Fruit fly (Drosophila melanogaster): ENCODE measurements around the gene CG11658.

The CG11658 gene

DNA sequence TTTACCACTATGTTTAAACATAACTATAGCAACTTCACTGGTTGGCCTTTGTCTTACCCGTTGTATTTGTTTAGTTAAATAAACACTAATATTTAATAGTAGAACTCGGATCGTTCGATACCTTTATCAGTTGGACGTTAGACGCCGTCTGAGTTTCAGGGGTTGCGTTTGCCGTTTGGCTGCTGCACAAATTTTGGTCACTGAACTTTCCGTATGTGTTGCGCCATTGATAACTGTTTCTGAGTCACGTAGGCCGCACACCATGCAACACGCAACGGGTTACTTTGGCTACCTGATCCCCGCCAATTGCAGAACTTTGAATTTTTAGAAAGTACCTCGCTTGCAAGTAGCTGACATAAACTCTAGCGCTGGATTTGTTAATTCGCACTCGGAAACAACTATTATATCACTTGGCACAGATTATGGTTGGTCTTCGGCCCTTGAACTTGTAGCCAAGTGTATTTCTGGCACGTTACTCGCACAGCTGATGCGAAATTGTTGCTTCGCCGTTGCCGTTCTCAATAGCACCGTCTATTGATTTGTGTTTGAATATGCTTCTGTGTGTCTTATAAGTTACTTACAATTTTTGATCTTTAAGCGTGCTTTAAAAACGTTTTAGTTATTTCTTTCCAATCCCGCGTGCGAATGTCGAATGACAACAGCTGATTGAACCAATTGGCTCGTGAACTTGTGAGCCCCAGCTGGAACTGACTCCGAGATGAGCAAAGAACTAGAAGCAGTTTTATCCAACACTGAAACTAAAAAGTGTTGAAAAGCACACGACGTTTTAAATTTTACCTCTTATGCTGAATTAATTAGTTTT is 11.8 kb downstream of the CG11658 start, which contains the start of gene Dph1 (continued):
- TF ChIP-seq PHDP (tag; optimal IDR thresholded peaks at IDR 0.05) (peak; percentile 83), Sry-δ (GFP tag; optimal IDR thresholded peaks at IDR 0.05) (peak; percentile 23), H15 (GFP tag; IDR thresholded peaks at IDR 0.05) (peak; percentile 76), twi (tag; optimal IDR thresholded peaks at IDR 0.05) (peak; percentile 43), CG8765 (GFP tag; IDR thresholded peaks at IDR 0.05) (peak; percentile 68), ind (GFP tag; optimal IDR thresholded peaks at IDR 0.05) (peak; percentile 88), ara (GFP tag; IDR thresholded peaks at IDR 0.05) (peak; percentile 78), ewg (GFP tag; optimal IDR thresholded peaks at IDR 0.05) (peak; percentile 77), CG6813 (GFP tag; optimal IDR thresholded peaks at IDR 0.05) (peak; percentile 84), grn (GFP tag; optimal IDR thresholded peaks at IDR 0.05) (peak; percentile 12), CG3163 (GFP tag; optimal IDR thresholded peaks at IDR 0.05) (peak; percentile 52), scrt (GFP tag; optimal IDR thresholded peaks at IDR 0.05) (peak; percentile 88), Ssrp (tag; optimal IDR thresholded peaks at IDR 0.05) (peak; percentile 85), slou (GFP tag; optimal IDR thresholded peaks at IDR 0.05) (peak; percentile 58), CG33557 (GFP tag; optimal IDR thresholded peaks at IDR 0.05) (peak; percentile 75), trh (GFP tag; optimal IDR thresholded peaks at IDR 0.05) (peak; percentile 52), NC2β (GFP tag; optimal IDR thresholded peaks at IDR 0.05) (peak; percentile 82), Nf-YB (GFP tag; optimal IDR thresholded peaks at IDR 0.05) (peak; percentile 54), CG6689 (GFP tag; IDR thresholded peaks at IDR 0.05) (peak; percentile 82; the same call in 1 of the 2 replicates), CG2889 (GFP tag; IDR thresholded peaks at IDR 0.05) (peak; percentile 97), CkIIα-i1 (GFP tag; IDR thresholded peaks at IDR 0.05) (no peak), Hsf (GFP tag; optimal IDR thresholded peaks at IDR 0.05) (peak; percentile 76), Hr78 (GFP tag; optimal IDR thresholded peaks at IDR 0.05) (peak in 1 of 2 experiments; percentile 89), CG18599 (GFP tag; optimal IDR thresholded peaks at IDR 0.05) (peak; percentile 87), CG12299 (tag; optimal IDR thresholded peaks at IDR 0.05) (peak; percentile 27), Usf (GFP tag; optimal IDR thresholded peaks at IDR 0.05) (peak; percentile 63), Nf-YC (tag; optimal IDR thresholded peaks at IDR 0.05) (peak; percentile 66), CG10959 (GFP tag; IDR thresholded peaks at IDR 0.05) (peak; percentile 66), CG12769 (tag; optimal IDR thresholded peaks at IDR 0.05) (peak; percentile 90), CG11247 (GFP tag; IDR thresholded peaks at IDR 0.05) (peak; percentile 69), Med (GFP tag) (peak; percentile 98), CG12104 (GFP tag; optimal IDR thresholded peaks at IDR 0.05) (peak; percentile 80), CG12391 (tag; optimal IDR thresholded peaks at IDR 0.05) (peak; percentile 83), Gsc (GFP tag; IDR thresholded peaks at IDR 0.05) (no peak), CG10274 (GFP tag; optimal IDR thresholded peaks at IDR 0.05) (peak; percentile 40), ash1 (GFP tag; optimal IDR thresholded peaks at IDR 0.05) (peak; percentile 2), CG16815 (GFP tag; optimal IDR thresholded peaks at IDR 0.05) (peak; percentile 76), zen (tag; optimal IDR thresholded peaks at IDR 0.05) (peak; percentile 41), Dad (GFP tag; optimal IDR thresholded peaks at IDR 0.05) (peak; percentile 66), jing (GFP tag; optimal IDR thresholded peaks at IDR 0.05) (peak; percentile 75), Dip2 (GFP tag; IDR thresholded peaks at IDR 0.05) (no peak), HmgZ (tag; optimal IDR thresholded peaks at IDR 0.05) (peak; percentile 71), Ets97D (GFP tag; optimal IDR thresholded peaks at IDR 0.05) (peak; percentile 90), Drgx (GFP tag; IDR thresholded peaks at IDR 0.05) (peak; percentile 95), Side (GFP tag; optimal IDR thresholded peaks at IDR 0.05) (peak; percentile 87), toy (GFP tag; IDR thresholded peaks at IDR 0.05) (0 out of 2 replicates have a peak, but pooled peaks have one; percentile 36), CG16779 (GFP tag; IDR thresholded peaks at IDR 0.05) (peak; percentile 68), CG12744 (GFP tag; optimal IDR thresholded peaks at IDR 0.05) (peak; percentile 42), pzg (GFP tag; optimal IDR thresholded peaks at IDR 0.05) (peak; percentile 86)

Data from whole organism, embryonic.